Worm (Caenorhabditis elegans): ENCODE data around the gene hlh-3.

ce11 chrII:9060332-9060840 lies 26.0 kb upstream of the hlh-3 start:
- TF ChIP-seq nhr-76 (tag; optimal IDR thresholded peaks at IDR 0.05) = peak; percentile 6
- TF ChIP-seq zag-1 (tag; optimal IDR thresholded peaks at IDR 0.05) = no peak
- TF ChIP-seq unc-39 (tag; optimal IDR thresholded peaks at IDR 0.05) = no peak
